Worm (Caenorhabditis elegans): ENCODE results near the gene ZK673.1.

DNA sequence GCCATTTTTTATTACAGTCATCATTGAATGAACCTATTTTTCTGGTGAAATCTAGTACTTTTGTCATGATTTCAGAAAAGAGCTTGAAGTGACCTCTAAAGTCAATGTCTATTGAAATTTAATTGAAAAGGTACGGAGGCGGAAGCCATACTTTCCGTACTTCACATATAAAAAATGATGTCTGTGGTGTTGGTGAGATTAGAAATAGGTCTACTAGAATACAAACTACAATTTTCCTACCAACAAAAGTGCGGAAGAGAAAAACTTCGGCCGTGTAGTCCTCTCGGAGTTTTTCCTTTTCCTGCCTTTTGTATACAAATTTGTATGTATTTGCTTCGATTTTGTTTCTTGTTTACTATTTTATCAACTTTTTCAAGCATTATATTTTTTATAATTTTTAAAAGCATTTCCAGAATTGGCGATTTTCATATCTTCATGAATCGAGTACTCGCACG, 47.6 kb upstream of the ZK673.1 start, which contains the start of gene T09F3.4:
- no peak for TF ChIP-seq him-1 (tag; optimal IDR thresholded peaks at IDR 0.05)
- TF ChIP-seq W03F9.2 (tag; optimal IDR thresholded peaks at IDR 0.05): peak; percentile 67

All from whole organism, L4/young adult.